Worm (Caenorhabditis elegans): Measurements from ENCODE around the gene lgc-25.
A peak's percentile ranks its signal among the peaks of the same experiment; 100 is the strongest.

lgc-25 gene

ce11 chrX:14115480-14116161, 45.9 kb downstream of the lgc-25 start, which contains the start of gene F28H6.7 (continued):
- TF ChIP-seq egl-44 (GFP tag; IDR thresholded peaks at IDR 0.05) (0 out of 2 replicates have a peak, but pooled peaks have one; percentile 57), ceh-27 (GFP tag; optimal IDR thresholded peaks at IDR 0.05) (peak; percentile 29), ztf-3 (GFP tag; optimal IDR thresholded peaks at IDR 0.05) (no peak), K11D2.4 (GFP tag; IDR thresholded peaks at IDR 0.05) (no peak), F55B11.4 (tag; optimal IDR thresholded peaks at IDR 0.05; ENCODE audit: borderline replicate concordance, insufficient read depth) (no peak), ccch-3 (GFP tag; optimal IDR thresholded peaks at IDR 0.05) (no peak), attf-3 (GFP tag; conservative IDR thresholded peaks at IDR 0.05) (no peak), F57C9.4 (tag; optimal IDR thresholded peaks at IDR 0.05) (no peak), nhr-80 (tag; optimal IDR thresholded peaks at IDR 0.05) (peak; percentile 21), xnd-1 (tag; optimal IDR thresholded peaks at IDR 0.05) (no peak), D2030.7 (GFP tag; IDR thresholded peaks at IDR 0.05) (no peak; the same call in none of the 2 replicates), mes-4 (tag; optimal IDR thresholded peaks at IDR 0.05) (no peak), cebp-1 (GFP tag; IDR thresholded peaks at IDR 0.05) (no peak), cebp-1 (tag; optimal IDR thresholded peaks at IDR 0.05) (no peak), ceh-40 (GFP tag; IDR thresholded peaks at IDR 0.05) (0 out of 2 replicates have a peak, but pooled peaks have one; percentile 73), ekl-4 (GFP tag; IDR thresholded peaks at IDR 0.05) (no peak), hmg-1.2 (GFP tag; IDR thresholded peaks at IDR 0.05) (peak; percentile 73), B0336.3 (GFP tag; IDR thresholded peaks at IDR 0.05) (no peak), unc-62 (GFP tag; optimal IDR thresholded peaks at IDR 0.05) (no peak), K12H6.12 (tag; optimal IDR thresholded peaks at IDR 0.05) (peak; percentile 21), Y56A3A.18 (GFP tag; IDR thresholded peaks at IDR 0.05) (peak; percentile 79; the same call in 1 of the 2 replicates), nfya-1 (tag; optimal IDR thresholded peaks at IDR 0.05; ENCODE audit: borderline replicate concordance, insufficient read depth) (no peak), nhr-90 (tag; optimal IDR thresholded peaks at IDR 0.05) (peak; percentile 66), B0019.2 (GFP tag; conservative IDR thresholded peaks at IDR 0.05) (no peak), F33H1.4 (GFP tag; IDR thresholded peaks at IDR 0.05) (no peak), hrde-1 (tag; optimal IDR thresholded peaks at IDR 0.05; ENCODE audit: borderline replicate concordance) (peak; percentile 8), rcor-1 (GFP tag; IDR thresholded peaks at IDR 0.05) (0 out of 2 replicates have a peak, but pooled peaks have one; percentile 39), lin-35 (GFP tag; optimal IDR thresholded peaks at IDR 0.05) (peak in 1 of 3 experiments; percentile 65), ceh-79 (tag; optimal IDR thresholded peaks at IDR 0.05) (peak; percentile 27), pha-4 (tag; optimal IDR thresholded peaks at IDR 0.05) (no peak), nfyb-1 (GFP tag; IDR thresholded peaks at IDR 0.05) (peak; percentile 74; the same call in 1 of the 2 replicates), madf-10 (tag; optimal IDR thresholded peaks at IDR 0.05) (peak; percentile 50), bed-2 (GFP tag; IDR thresholded peaks at IDR 0.05) (no peak), Y67H2A.10 (GFP tag; conservative IDR thresholded peaks at IDR 0.05) (no peak), F10E7.11 (tag; optimal IDR thresholded peaks at IDR 0.05) (no peak), F57A8.1 (GFP tag; optimal IDR thresholded peaks at IDR 0.05) (no peak), attf-6 (GFP tag; IDR thresholded peaks at IDR 0.05) (0 out of 2 replicates have a peak, but pooled peaks have one; percentile 45), dpl-1 (GFP tag; optimal IDR thresholded peaks at IDR 0.05) (no peak), repo-1 (tag; optimal IDR thresholded peaks at IDR 0.05) (peak; percentile 50), F49E8.2 (tag; optimal IDR thresholded peaks at IDR 0.05; ENCODE audit: insufficient read depth) (no peak), ZK185.1 (tag; optimal IDR thresholded peaks at IDR 0.05; ENCODE audit: poor library complexity, severe bottlenecking) (no peak), egrh-3 (GFP tag; IDR thresholded peaks at IDR 0.05) (peak; percentile 27; the same call in 1 of the 2 replicates), T26A5.8 (tag; optimal IDR thresholded peaks at IDR 0.05) (no peak), ets-4 (GFP tag; optimal IDR thresholded peaks at IDR 0.05) (no peak), Y53F4B.3 (GFP tag; IDR thresholded peaks at IDR 0.05) (no peak), tbp1 (GFP tag; optimal IDR thresholded peaks at IDR 0.05) (peak; percentile 97), lag-1 (GFP tag; IDR thresholded peaks at IDR 0.05) (no peak)
